Worm (Caenorhabditis elegans): ENCODE results near the gene nlp-58.

nlp-58 gene

DNA sequence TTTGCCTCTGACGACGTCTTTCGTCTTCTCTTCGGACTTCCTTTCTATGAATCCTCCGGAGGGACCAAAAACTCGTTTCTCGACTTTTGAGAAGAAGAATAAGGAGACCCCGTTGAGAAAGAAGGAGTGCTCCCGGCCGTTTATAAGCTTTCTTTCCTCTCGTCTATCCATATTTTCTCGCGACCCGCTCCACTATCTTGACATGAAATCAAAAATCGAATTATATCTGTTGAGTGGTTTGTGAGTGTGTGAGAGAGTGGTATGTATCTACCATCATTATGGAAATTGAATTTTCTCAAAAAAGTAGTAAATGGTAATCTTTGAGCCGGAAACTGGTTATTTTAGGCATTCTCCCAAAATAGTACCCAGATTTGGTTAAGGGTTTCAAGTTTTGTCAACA, 37.6 kb downstream of the nlp-58 start:
- TF ChIP-seq ces-1 (GFP tag; optimal IDR thresholded peaks at IDR 0.05): peak; percentile 85
- TF ChIP-seq sptf-1 (tag; optimal IDR thresholded peaks at IDR 0.05): no peak

- TF ChIP-seq unc-120 (tag; optimal IDR thresholded peaks at IDR 0.05; ENCODE audit: poor library complexity, severe bottlenecking) (no peak), nhr-2 (tag; optimal IDR thresholded peaks at IDR 0.05) (no peak), unc-62 (GFP tag; optimal IDR thresholded peaks at IDR 0.05) (no peak), tbx-8 (GFP tag; optimal IDR thresholded peaks at IDR 0.05) (no peak), sem-2 (GFP tag; optimal IDR thresholded peaks at IDR 0.05) (no peak), ces-1 (GFP tag; optimal IDR thresholded peaks at IDR 0.05) (no peak), M03D4.4 (tag; optimal IDR thresholded peaks at IDR 0.05) (no peak), nhr-12 (tag; optimal IDR thresholded peaks at IDR 0.05) (no peak), unc-39 (tag; optimal IDR thresholded peaks at IDR 0.05) (no peak), elt-3 (tag; optimal IDR thresholded peaks at IDR 0.05) (no peak), lsy-2 (tag; optimal IDR thresholded peaks at IDR 0.05) (no peak), zip-8 (tag; optimal IDR thresholded peaks at IDR 0.05) (no peak), ceh-39 (tag; optimal IDR thresholded peaks at IDR 0.05) (no peak)
These were observed 39.1 kb downstream of the nlp-58 start for ce11 chrV:9909624-9910023.

ce11 chrV:9907205-9907604, 41.5 kb downstream of the nlp-58 start:
- TF ChIP-seq lsy-2 (tag; optimal IDR thresholded peaks at IDR 0.05) (no peak), flh-1 (GFP tag; optimal IDR thresholded peaks at IDR 0.05) (no peak), lin-13 (tag; optimal IDR thresholded peaks at IDR 0.05) (no peak), nhr-12 (tag; optimal IDR thresholded peaks at IDR 0.05) (no peak), ceh-43 (GFP tag; optimal IDR thresholded peaks at IDR 0.05) (no peak), blmp-1 (tag; optimal IDR thresholded peaks at IDR 0.05) (no peak), hlh-1 (tag; optimal IDR thresholded peaks at IDR 0.05) (no peak)

DNA sequence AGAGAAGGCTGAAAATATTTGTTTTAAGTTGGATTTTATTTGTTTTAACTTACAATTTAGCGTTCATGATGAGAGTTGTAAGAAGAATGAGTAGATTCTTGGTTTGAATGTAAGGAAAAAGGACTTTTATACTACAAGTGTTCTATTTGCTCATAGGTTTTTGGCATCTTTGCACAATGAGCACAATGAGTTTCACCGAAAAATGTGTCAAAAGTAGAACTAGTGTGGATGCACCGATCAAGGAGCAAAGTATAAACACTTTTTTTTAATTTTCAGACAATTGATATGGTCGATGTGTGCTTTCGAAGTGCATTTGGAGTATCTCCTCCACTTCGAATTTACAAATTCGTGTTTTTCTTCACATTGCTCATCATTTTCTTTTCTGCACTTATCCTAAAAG, 42.6 kb downstream of the nlp-58 start, which contains the start of gene fipr-11:
TSS of gene fipr-11 (minus strand) at position 101 of the 400 bp plus-strand sequence.
- TF ChIP-seq ceh-83 (GFP tag; optimal IDR thresholded peaks at IDR 0.05): no peak
- TF ChIP-seq M03D4.4 (tag; optimal IDR thresholded peaks at IDR 0.05): no peak
- no peak for TF ChIP-seq lin-32 (GFP tag; optimal IDR thresholded peaks at IDR 0.05)
- no peak for TF ChIP-seq ztf-11 (tag; optimal IDR thresholded peaks at IDR 0.05)
- no peak for TF ChIP-seq hlh-1 (tag; optimal IDR thresholded peaks at IDR 0.05)
- no peak for TF ChIP-seq mab-5 (tag; optimal IDR thresholded peaks at IDR 0.05)
- no peak for TF ChIP-seq mls-2 (tag; optimal IDR thresholded peaks at IDR 0.05)
- no peak for TF ChIP-seq ham-2 (GFP tag; optimal IDR thresholded peaks at IDR 0.05)
- TF ChIP-seq ceh-39 (tag; optimal IDR thresholded peaks at IDR 0.05): no peak
- TF ChIP-seq nhr-28 (tag; optimal IDR thresholded peaks at IDR 0.05): no peak
- TF ChIP-seq unc-62 (GFP tag; optimal IDR thresholded peaks at IDR 0.05): no peak
- no peak for TF ChIP-seq blmp-1 (tag; optimal IDR thresholded peaks at IDR 0.05)
- TF ChIP-seq mep-1 (tag; optimal IDR thresholded peaks at IDR 0.05): no peak
- no peak for TF ChIP-seq lin-13 (tag; optimal IDR thresholded peaks at IDR 0.05)
- TF ChIP-seq ces-1 (GFP tag; optimal IDR thresholded peaks at IDR 0.05): no peak
- TF ChIP-seq bed-3 (GFP tag; optimal IDR thresholded peaks at IDR 0.05): no peak
- no peak for TF ChIP-seq nhr-76 (tag; optimal IDR thresholded peaks at IDR 0.05)

DNA sequence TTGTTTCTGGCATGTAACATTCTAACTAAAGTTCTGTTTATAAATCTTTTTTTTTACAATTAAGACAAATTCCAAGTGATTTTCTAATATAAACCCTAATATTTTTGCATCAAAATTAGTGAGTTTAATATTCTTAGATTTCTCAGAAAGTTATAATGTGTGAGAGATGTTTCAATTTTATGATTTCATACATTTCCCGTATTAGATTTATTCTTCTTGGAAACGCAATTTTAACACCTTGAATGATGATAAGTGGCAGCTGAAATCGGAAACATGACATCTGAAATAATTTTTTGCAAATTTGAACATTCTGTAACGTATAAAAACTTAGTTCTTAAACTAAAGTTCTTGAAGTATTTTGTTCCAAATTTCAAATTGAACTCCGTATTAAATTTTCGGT, 47.6 kb downstream of the nlp-58 start:
- no peak for TF ChIP-seq nhr-2 (tag; optimal IDR thresholded peaks at IDR 0.05)

- no peak for TF ChIP-seq ham-2 (GFP tag; optimal IDR thresholded peaks at IDR 0.05)
- TF ChIP-seq cnd-1 (tag; optimal IDR thresholded peaks at IDR 0.05): no peak
- TF ChIP-seq nhr-76 (tag; optimal IDR thresholded peaks at IDR 0.05): no peak
- TF ChIP-seq blmp-1 (tag; optimal IDR thresholded peaks at IDR 0.05): no peak
- TF ChIP-seq sem-2 (GFP tag; optimal IDR thresholded peaks at IDR 0.05): no peak
- TF ChIP-seq lin-13 (tag; optimal IDR thresholded peaks at IDR 0.05): no peak
- no peak for TF ChIP-seq lsy-2 (tag; optimal IDR thresholded peaks at IDR 0.05)
- TF ChIP-seq lin-32 (GFP tag; optimal IDR thresholded peaks at IDR 0.05): no peak
- TF ChIP-seq drap-1 (GFP tag; optimal IDR thresholded peaks at IDR 0.05): no peak
- TF ChIP-seq nhr-237 (tag; optimal IDR thresholded peaks at IDR 0.05): no peak
- TF ChIP-seq unc-62 (GFP tag; optimal IDR thresholded peaks at IDR 0.05): no peak
- no peak for TF ChIP-seq ztf-11 (tag; optimal IDR thresholded peaks at IDR 0.05)
These were observed 49.5 kb downstream of the nlp-58 start, which contains the start of gene egl-47 for ce11 chrV:9899278-9899677. TSS of gene egl-47 (plus strand) at chrV:9899578.

Measured in whole organism, mixed stage, embryonic.